Worm (Caenorhabditis elegans): ENCODE data around the gene best-17.

best-17 gene

DNA sequence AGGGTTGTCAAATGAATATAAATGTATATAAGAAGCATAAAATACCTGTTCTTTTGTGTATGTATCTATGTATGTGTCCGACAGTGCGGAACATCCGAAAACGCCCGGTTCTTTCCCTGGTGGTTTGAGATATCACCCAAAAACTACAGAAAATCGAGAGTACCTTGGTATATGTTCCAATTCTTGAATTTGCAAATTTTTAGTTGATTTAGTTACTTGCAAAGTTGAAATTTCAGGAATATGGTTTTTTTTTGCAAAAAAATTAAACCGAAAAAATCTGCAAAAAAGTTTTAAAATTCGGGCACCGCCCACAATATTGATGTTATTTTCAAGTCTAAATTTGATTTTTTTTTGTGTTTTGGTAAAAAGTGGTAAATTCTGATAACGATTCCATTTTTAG, 8.0 kb upstream of the best-17 start, which contains the start of gene T19C3.2:
TSS of gene T19C3.2 (minus strand) at position 101 of the 400 bp plus-strand sequence.
- TF ChIP-seq tra-4 (tag; optimal IDR thresholded peaks at IDR 0.05): no peak
- TF ChIP-seq aly-1 (tag; optimal IDR thresholded peaks at IDR 0.05): no peak
- TF ChIP-seq scrt-1 (GFP tag; IDR thresholded peaks at IDR 0.05): no peak
- TF ChIP-seq F13C5.2 (tag; optimal IDR thresholded peaks at IDR 0.05): no peak
- TF ChIP-seq tbx-11 (GFP tag; IDR thresholded peaks at IDR 0.05): no peak
- TF ChIP-seq ama-1 (optimal IDR thresholded peaks at IDR 0.05): no peak

ce11 chrIII:614447-614846, 5.0 kb upstream of the best-17 start, which contains the start of gene T19C3.3:
TSS of gene T19C3.3 (minus strand) at chrIII:614547.
- no peak for TF ChIP-seq ama-1 (optimal IDR thresholded peaks at IDR 0.05)

- no peak for TF ChIP-seq sea-1 (GFP tag; conservative IDR thresholded peaks at IDR 0.05)
- no peak for TF ChIP-seq B0310.2 (tag; optimal IDR thresholded peaks at IDR 0.05)
- no peak for TF ChIP-seq tra-4 (tag; optimal IDR thresholded peaks at IDR 0.05)
- TF ChIP-seq tbx-11 (GFP tag; IDR thresholded peaks at IDR 0.05): no peak
- no peak for TF ChIP-seq ceh-36 (tag; optimal IDR thresholded peaks at IDR 0.05)
- no peak for TF ChIP-seq hmbx-1 (tag; optimal IDR thresholded peaks at IDR 0.05)
- no peak for TF ChIP-seq scrt-1 (GFP tag; IDR thresholded peaks at IDR 0.05)
These were observed 3.3 kb upstream of the best-17 start for ce11 chrIII:612759-613158.

DNA sequence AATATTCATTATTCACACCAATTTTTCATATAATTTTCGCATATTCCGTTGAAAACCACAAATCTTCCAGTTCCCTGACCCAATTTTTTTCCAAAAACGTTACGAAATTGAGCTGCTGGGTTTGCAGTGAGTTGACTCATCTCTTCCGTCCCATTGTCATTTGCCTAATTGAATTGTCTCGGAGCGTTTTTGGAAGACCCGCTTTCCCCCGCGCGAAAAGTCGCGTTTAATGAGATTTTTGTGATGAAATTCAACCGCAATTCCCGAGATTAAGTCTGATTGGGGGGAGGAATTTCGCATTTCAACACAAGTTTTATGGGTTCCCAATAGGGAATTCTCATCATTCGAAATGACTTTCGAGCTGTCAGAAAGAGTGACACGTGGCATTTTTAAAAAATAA, 2.5 kb upstream of the best-17 start:
- TF ChIP-seq ceh-13 (GFP tag; optimal IDR thresholded peaks at IDR 0.05): no peak
- no peak for TF ChIP-seq tra-4 (tag; optimal IDR thresholded peaks at IDR 0.05)
- TF ChIP-seq ets-7 (tag; optimal IDR thresholded peaks at IDR 0.05): no peak
- no peak for TF ChIP-seq F13C5.2 (tag; optimal IDR thresholded peaks at IDR 0.05)
- no peak for TF ChIP-seq sea-1 (GFP tag; conservative IDR thresholded peaks at IDR 0.05)
- no peak for TF ChIP-seq tbx-11 (GFP tag; IDR thresholded peaks at IDR 0.05)
- TF ChIP-seq hmg-4 (GFP tag; optimal IDR thresholded peaks at IDR 0.05): no peak
- no peak for TF ChIP-seq hmbx-1 (tag; optimal IDR thresholded peaks at IDR 0.05)
- no peak for TF ChIP-seq ama-1 (optimal IDR thresholded peaks at IDR 0.05)
- no peak for TF ChIP-seq hnd-1 (tag; optimal IDR thresholded peaks at IDR 0.05)
- TF ChIP-seq ceh-36 (tag; optimal IDR thresholded peaks at IDR 0.05): no peak
- TF ChIP-seq B0310.2 (tag; optimal IDR thresholded peaks at IDR 0.05): no peak
- TF ChIP-seq aly-1 (tag; optimal IDR thresholded peaks at IDR 0.05): no peak
- no peak for TF ChIP-seq flt-1 (GFP tag; IDR thresholded peaks at IDR 0.05)

- TF ChIP-seq pes-1 (GFP tag; IDR thresholded peaks at IDR 0.05): no peak
- TF ChIP-seq tbx-37 (GFP tag; conservative IDR thresholded peaks at IDR 0.05): no peak
- no peak for TF ChIP-seq tra-4 (tag; optimal IDR thresholded peaks at IDR 0.05)
- TF ChIP-seq hmbx-1 (tag; optimal IDR thresholded peaks at IDR 0.05): no peak
- no peak for TF ChIP-seq ama-1 (optimal IDR thresholded peaks at IDR 0.05)
- TF ChIP-seq hmg-4 (GFP tag; optimal IDR thresholded peaks at IDR 0.05): no peak
- TF ChIP-seq tbx-11 (GFP tag; IDR thresholded peaks at IDR 0.05): no peak
- TF ChIP-seq aly-1 (tag; optimal IDR thresholded peaks at IDR 0.05): no peak
- no peak for TF ChIP-seq hnd-1 (tag; optimal IDR thresholded peaks at IDR 0.05)
- TF ChIP-seq ceh-36 (tag; optimal IDR thresholded peaks at IDR 0.05): no peak
- TF ChIP-seq ets-7 (tag; optimal IDR thresholded peaks at IDR 0.05): no peak
- TF ChIP-seq ceh-13 (GFP tag; optimal IDR thresholded peaks at IDR 0.05): no peak
- TF ChIP-seq flt-1 (GFP tag; IDR thresholded peaks at IDR 0.05): no peak
- TF ChIP-seq F13C5.2 (tag; optimal IDR thresholded peaks at IDR 0.05): no peak
- no peak for TF ChIP-seq sea-1 (GFP tag; conservative IDR thresholded peaks at IDR 0.05)
- TF ChIP-seq B0310.2 (tag; optimal IDR thresholded peaks at IDR 0.05): no peak
- TF ChIP-seq scrt-1 (GFP tag; IDR thresholded peaks at IDR 0.05): no peak
These were observed 3.9 kb downstream of the best-17 start, which contains the start of the genes Y55B1AR.4 and ttr-7 for ce11 chrIII:605415-606054. TSS of gene Y55B1AR.4 (minus strand) at chrIII:605515. TSS of gene ttr-7 (plus strand) at chrIII:606004.

DNA sequence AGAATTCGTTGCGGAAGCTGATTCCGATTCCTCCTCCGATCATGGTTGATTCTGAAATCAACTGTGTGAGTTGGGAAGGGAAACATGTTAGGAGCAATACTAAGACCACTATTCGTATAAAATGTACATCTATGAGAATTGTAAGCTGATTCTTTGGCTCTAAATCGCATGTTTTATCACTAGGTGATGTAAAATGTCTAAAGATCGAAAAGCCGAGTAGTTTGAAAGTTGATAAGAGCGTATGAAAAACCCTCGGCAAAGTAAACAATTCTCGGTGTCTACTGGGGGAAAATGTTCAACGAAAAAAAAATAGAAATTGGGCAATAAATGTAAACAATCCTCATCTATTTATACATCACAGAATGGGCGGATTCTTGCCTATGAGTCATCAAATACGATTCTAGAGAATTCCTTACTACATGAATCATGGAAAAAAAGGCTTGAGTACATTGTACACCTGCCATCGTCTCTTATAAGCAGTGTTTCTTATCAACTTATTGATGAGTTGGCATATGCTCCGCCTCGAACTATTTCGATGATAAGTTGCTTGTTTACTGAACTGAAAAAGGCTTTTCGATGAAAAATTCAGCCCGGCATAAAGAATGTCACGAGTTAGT, 9.0 kb downstream of the best-17 start, which contains the start of gene lec-6:
TSS of gene lec-6 (minus strand) at position 51 of the 617 bp plus-strand sequence.
- TF ChIP-seq pes-1 (GFP tag; IDR thresholded peaks at IDR 0.05) (no peak), ceh-36 (tag; optimal IDR thresholded peaks at IDR 0.05) (no peak), ets-7 (tag; optimal IDR thresholded peaks at IDR 0.05) (no peak), B0310.2 (tag; optimal IDR thresholded peaks at IDR 0.05) (no peak), ceh-13 (GFP tag; optimal IDR thresholded peaks at IDR 0.05) (no peak), flt-1 (GFP tag; IDR thresholded peaks at IDR 0.05) (no peak), scrt-1 (GFP tag; IDR thresholded peaks at IDR 0.05) (no peak), ama-1 (optimal IDR thresholded peaks at IDR 0.05) (no peak)

DNA sequence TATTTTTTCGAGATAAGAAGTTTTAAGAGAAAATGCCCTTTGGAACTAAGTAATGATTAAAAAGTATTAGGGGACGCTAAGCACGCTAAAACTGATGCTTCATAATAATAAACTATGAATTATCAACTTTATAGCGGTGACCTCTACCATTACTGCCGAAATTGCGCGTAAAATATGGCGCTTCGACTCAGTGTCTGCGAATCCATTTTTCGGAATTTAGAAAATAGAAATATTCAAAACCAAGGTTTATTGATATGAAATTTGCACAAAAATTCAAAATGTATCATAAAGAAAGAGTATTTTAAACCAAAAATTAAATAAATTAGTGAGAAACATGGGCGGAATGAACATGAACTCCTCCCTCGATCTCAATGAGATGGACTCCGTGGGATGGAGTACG, 10.2 kb downstream of the best-17 start:
- TF ChIP-seq tbx-37 (GFP tag; conservative IDR thresholded peaks at IDR 0.05): no peak
- TF ChIP-seq B0310.2 (tag; optimal IDR thresholded peaks at IDR 0.05): no peak
- no peak for TF ChIP-seq ets-7 (tag; optimal IDR thresholded peaks at IDR 0.05)
- TF ChIP-seq ceh-36 (tag; optimal IDR thresholded peaks at IDR 0.05): no peak
- TF ChIP-seq hnd-1 (tag; optimal IDR thresholded peaks at IDR 0.05): no peak
- no peak for TF ChIP-seq ceh-13 (GFP tag; optimal IDR thresholded peaks at IDR 0.05)
- no peak for TF ChIP-seq tbx-11 (GFP tag; IDR thresholded peaks at IDR 0.05)
- no peak for TF ChIP-seq pes-1 (GFP tag; IDR thresholded peaks at IDR 0.05)
- no peak for TF ChIP-seq F13C5.2 (tag; optimal IDR thresholded peaks at IDR 0.05)
- TF ChIP-seq aly-1 (tag; optimal IDR thresholded peaks at IDR 0.05): no peak
- TF ChIP-seq tra-4 (tag; optimal IDR thresholded peaks at IDR 0.05): no peak
- TF ChIP-seq scrt-1 (GFP tag; IDR thresholded peaks at IDR 0.05): no peak
- TF ChIP-seq hmg-4 (GFP tag; optimal IDR thresholded peaks at IDR 0.05): no peak
- TF ChIP-seq hmbx-1 (tag; optimal IDR thresholded peaks at IDR 0.05): no peak
- no peak for TF ChIP-seq ama-1 (optimal IDR thresholded peaks at IDR 0.05)
- TF ChIP-seq sea-1 (GFP tag; conservative IDR thresholded peaks at IDR 0.05): no peak

All from whole organism, early embryonic.